Fruit fly (Drosophila melanogaster): Measurements from ENCODE around the gene eya.

DNA sequence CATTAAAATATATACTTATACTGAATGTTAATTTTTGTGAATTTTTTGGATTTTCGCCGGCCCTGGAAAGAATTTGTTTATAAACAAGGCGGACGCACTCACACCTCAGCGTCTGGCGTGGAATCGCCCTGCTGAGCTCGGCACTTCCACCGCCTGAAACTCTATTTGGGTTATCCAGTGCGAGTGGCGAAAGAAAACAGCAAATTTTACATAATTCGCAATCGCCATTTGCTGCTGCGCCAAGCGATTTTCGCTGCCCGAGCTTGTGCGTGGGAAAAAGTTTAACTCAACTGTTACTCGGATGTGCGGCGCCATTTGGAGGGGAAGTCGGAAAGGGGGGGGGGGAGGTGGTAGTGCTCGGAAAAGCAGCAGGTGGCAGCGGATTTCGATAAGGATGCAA is 13.8 kb downstream of the eya start:
- TF ChIP-seq EcR (GFP tag; optimal IDR thresholded peaks at IDR 0.05) = no peak
- no peak for TF ChIP-seq psq (optimal IDR thresholded peaks at IDR 0.05)
- TF ChIP-seq usp (GFP tag; optimal IDR thresholded peaks at IDR 0.05) = no peak
- TF ChIP-seq pan (optimal IDR thresholded peaks at IDR 0.05) = no peak
- no peak for TF ChIP-seq Dll (optimal IDR thresholded peaks at IDR 0.05)
